Worm (Caenorhabditis elegans) whole organism, L3 larva: ENCODE data around the gene slc-28.1.
A peak's percentile ranks its signal among the peaks of the same experiment; 100 is the strongest.

Experiments
- ZK546.5 ChIP-seq: sonication (generic microtip); optimal IDR thresholded peaks from 2 replicates; lab custom pipeline; 2017; ENCODE audit warnings: missing biosample characterization, missing genetic modification characterization
- ceh-16 ChIP-seq: sonication (generic microtip); optimal IDR thresholded peaks from 2 replicates; lab custom pipeline; 2017; ENCODE audit warnings: missing biosample characterization, missing genetic modification characterization
- ceh-28 ChIP-seq: fragments of 150-350 bp; optimal IDR thresholded peaks from 2 replicates; lab custom pipeline; 2014; ENCODE audit warnings: missing biosample characterization, missing genetic modification reagents, missing genetic modification characterization
- ceh-82 ChIP-seq: fragments of 150-350 bp; optimal IDR thresholded peaks from 2 replicates; lab custom pipeline; 2014; ENCODE audit warnings: missing biosample characterization, missing genetic modification characterization
- ceh-9 ChIP-seq: sonication (generic microtip); optimal IDR thresholded peaks from 2 replicates; lab custom pipeline; 2018; ENCODE audit warnings: missing biosample characterization, missing genetic modification characterization
- daf-12 ChIP-seq: fragments of 150-350 bp; optimal IDR thresholded peaks from 2 replicates; lab custom pipeline; 2014; ENCODE audit warnings: missing biosample characterization, missing genetic modification reagents, missing genetic modification characterization
- elt-2 ChIP-seq: sonication (generic microtip); optimal IDR thresholded peaks from 2 replicates; lab custom pipeline; 2016; ENCODE audit warnings: missing genetic modification reagents, mild to moderate bottlenecking, missing genetic modification characterization, missing compliant biosample characterization
- eor-1 ChIP-seq, 2 experiments: fragments of 150-350 bp; optimal IDR thresholded peaks; 2 replicates each; lab custom pipeline; 2014 to 2018; ENCODE audit warnings: missing biosample characterization in 2 of 2, missing genetic modification characterization in 2 of 2
- fkh-10 ChIP-seq: sonication (generic microtip); optimal IDR thresholded peaks from 2 replicates; lab custom pipeline; 2017; ENCODE audit warnings: missing biosample characterization, missing genetic modification reagents, missing genetic modification characterization
- fkh-2 ChIP-seq: fragments of 150-350 bp; optimal IDR thresholded peaks from 2 replicates; lab custom pipeline; 2014; ENCODE audit warnings: missing biosample characterization, missing genetic modification reagents, missing genetic modification characterization
- hmg-11 ChIP-seq: sonication (generic microtip); optimal IDR thresholded peaks from 2 replicates; lab custom pipeline; 2016; ENCODE audit warnings: missing genetic modification characterization, missing compliant biosample characterization
- jun-1 ChIP-seq: fragments of 150-350 bp; optimal IDR thresholded peaks from 2 replicates; lab custom pipeline; 2014; ENCODE audit warnings: missing biosample characterization, missing genetic modification reagents, missing genetic modification characterization
- lin-15B ChIP-seq: fragments of 150-350 bp; optimal IDR thresholded peaks from 2 replicates; lab custom pipeline; 2014; ENCODE audit warnings: missing biosample characterization, missing genetic modification characterization
- lin-39 ChIP-seq: fragments of 150-350 bp; optimal IDR thresholded peaks from 2 replicates; lab custom pipeline; 2018; ENCODE audit warnings: missing biosample characterization, missing genetic modification reagents, missing genetic modification characterization
- lsy-12 ChIP-seq: sonication (generic microtip); optimal IDR thresholded peaks from 2 replicates; lab custom pipeline; 2016; ENCODE audit warnings: mild to moderate bottlenecking, missing genetic modification characterization, missing compliant biosample characterization
- mdl-1 ChIP-seq: fragments of 150-350 bp; optimal IDR thresholded peaks from 2 replicates; lab custom pipeline; 2014; ENCODE audit warnings: missing biosample characterization, missing genetic modification characterization
- mml-1 ChIP-seq: fragments of 150-350 bp; sonication (generic microtip); optimal IDR thresholded peaks from 3 replicates; lab custom pipeline; 2014; ENCODE audit warnings: missing biosample characterization, missing genetic modification characterization
- nfya-1 ChIP-seq: sonication (generic microtip); optimal IDR thresholded peaks from 2 replicates; lab custom pipeline; 2017; ENCODE audit warnings: missing genetic modification characterization, mild to moderate bottlenecking, missing compliant biosample characterization, antibody characterized with exemption, moderate library complexity; ENCODE audit not compliant: insufficient read depth
- nhr-12 ChIP-seq: fragments of 150-350 bp; optimal IDR thresholded peaks from 2 replicates; lab custom pipeline; 2014; ENCODE audit warnings: missing biosample characterization, missing genetic modification characterization
- nhr-23 ChIP-seq: fragments of 150-350 bp; optimal IDR thresholded peaks from 2 replicates; lab custom pipeline; 2014; ENCODE audit warnings: missing biosample characterization, missing genetic modification reagents, missing genetic modification characterization
- nhr-237 ChIP-seq: fragments of 150-350 bp; optimal IDR thresholded peaks from 2 replicates; lab custom pipeline; 2014; ENCODE audit warnings: missing biosample characterization, missing genetic modification characterization
- nhr-25 ChIP-seq: sonication (generic microtip); optimal IDR thresholded peaks from 2 replicates; lab custom pipeline; 2017; ENCODE audit warnings: missing biosample characterization, missing genetic modification characterization
- nhr-43 ChIP-seq: sonication (generic microtip); optimal IDR thresholded peaks from 2 replicates; lab custom pipeline; 2016; ENCODE audit warnings: mild to moderate bottlenecking, missing genetic modification characterization, missing compliant biosample characterization; ENCODE audit not compliant: poor library complexity, severe bottlenecking
- nhr-67 ChIP-seq: fragments of 150-350 bp; optimal IDR thresholded peaks from 2 replicates; lab custom pipeline; 2014; ENCODE audit warnings: missing biosample characterization, missing genetic modification characterization
- nhr-76 ChIP-seq: fragments of 150-350 bp; sonication (generic microtip); optimal IDR thresholded peaks from 5 replicates; lab custom pipeline; 2014; ENCODE audit warnings: missing biosample characterization, missing genetic modification characterization
- nhr-77 ChIP-seq: fragments of 150-350 bp; optimal IDR thresholded peaks from 2 replicates; lab custom pipeline; 2014; ENCODE audit warnings: missing biosample characterization, missing genetic modification characterization
- pha-4 ChIP-seq: fragments of 150-350 bp; optimal IDR thresholded peaks from 2 replicates; lab custom pipeline; 2014; ENCODE audit warnings: missing biosample characterization, missing genetic modification reagents, missing genetic modification characterization
- pqm-1 ChIP-seq: fragments of 150-350 bp; optimal IDR thresholded peaks from 2 replicates; lab custom pipeline; 2017; ENCODE audit warnings: missing biosample characterization, missing genetic modification characterization, inconsistent platforms
- sea-2 ChIP-seq: fragments of 150-350 bp; sonication (generic microtip); optimal IDR thresholded peaks from 4 replicates; lab custom pipeline; 2014; ENCODE audit warnings: missing biosample characterization, missing genetic modification reagents, missing genetic modification characterization
- tbx-2 ChIP-seq: sonication (generic microtip); optimal IDR thresholded peaks from 2 replicates; lab custom pipeline; 2016; ENCODE audit warnings: mild to moderate bottlenecking, missing genetic modification characterization, missing compliant biosample characterization
- unc-39 ChIP-seq: sonication (generic microtip); optimal IDR thresholded peaks from 4 replicates; lab custom pipeline; 2017; ENCODE audit warnings: missing biosample characterization, missing genetic modification characterization
- unc-62 ChIP-seq: fragments of 150-350 bp; sonication (generic microtip); optimal IDR thresholded peaks from 4 replicates; lab custom pipeline; 2014; ENCODE audit warnings: missing biosample characterization, missing genetic modification reagents, missing genetic modification characterization
- ztf-4 ChIP-seq: fragments of 150-350 bp; optimal IDR thresholded peaks from 2 replicates; lab custom pipeline; 2014; ENCODE audit warnings: missing biosample characterization, missing genetic modification characterization

slc-28.1 gene

DNA sequence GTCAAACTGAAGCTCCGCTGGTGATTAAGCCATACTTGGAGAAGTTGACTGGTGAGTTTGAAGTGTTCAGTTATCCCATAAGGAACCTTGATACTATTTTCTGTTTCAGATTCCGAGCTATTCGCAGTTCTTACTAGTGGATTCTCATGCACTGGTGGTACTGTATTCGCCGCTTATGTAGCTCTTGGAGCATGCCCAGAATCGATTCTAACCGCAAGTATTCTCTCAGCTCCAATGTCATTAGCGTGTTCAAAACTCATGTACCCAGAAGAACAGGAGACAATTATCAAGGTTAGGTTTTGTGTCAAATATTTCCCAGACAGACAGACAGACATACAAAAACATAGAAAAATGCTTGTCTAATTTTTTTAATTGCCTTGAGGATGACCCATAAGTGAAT, 1.3 kb downstream of the slc-28.1 start:
- TF ChIP-seq lin-39 (no peak), hmg-11 (no peak), unc-62 (GFP tag; lab: Kevin White, UChicago) (no peak), mml-1 (tag; lab: Kevin White, UChicago) (no peak), mdl-1 (no peak), lin-15B (tag; lab: Kevin White, UChicago) (no peak)

- TF ChIP-seq nhr-43 (peak; percentile 18), pqm-1 (peak; percentile 67), eor-1 (tag; optimal IDR thresholded peaks at IDR 0.05; lab: Kevin White, UChicago) (no peak), elt-2 (peak; percentile 63), ceh-28 (tag; lab: Kevin White, UChicago) (peak; percentile 4)
Observed at ce11 chrV:3468436-3468835, 4.8 kb downstream of the slc-28.1 start, which contains the start of gene gst-33. gst-33 (minus strand) TSS chrV:3468562.

- no peak for TF ChIP-seq nhr-23 (tag; lab: Kevin White, UChicago)
- TF ChIP-seq lsy-12 (tag; lab: Kevin White, UChicago) = no peak
- TF ChIP-seq lin-15B (tag; lab: Kevin White, UChicago) = no peak
- TF ChIP-seq jun-1 (tag; lab: Kevin White, UChicago) = no peak
- TF ChIP-seq ceh-16 = no peak
- no peak for TF ChIP-seq nhr-76 (tag; lab: Kevin White, UChicago)
- TF ChIP-seq nhr-77 (tag; lab: Kevin White, UChicago) = no peak
- no peak for TF ChIP-seq pha-4 (tag; lab: Kevin White, UChicago)
- TF ChIP-seq, all 47 proteins: peak for 0
Observed at ce11 chrV:3470782-3471181, 7.2 kb downstream of the slc-28.1 start, which contains the start of gene srbc-29. srbc-29 (minus strand) TSS chrV:3470882.

DNA sequence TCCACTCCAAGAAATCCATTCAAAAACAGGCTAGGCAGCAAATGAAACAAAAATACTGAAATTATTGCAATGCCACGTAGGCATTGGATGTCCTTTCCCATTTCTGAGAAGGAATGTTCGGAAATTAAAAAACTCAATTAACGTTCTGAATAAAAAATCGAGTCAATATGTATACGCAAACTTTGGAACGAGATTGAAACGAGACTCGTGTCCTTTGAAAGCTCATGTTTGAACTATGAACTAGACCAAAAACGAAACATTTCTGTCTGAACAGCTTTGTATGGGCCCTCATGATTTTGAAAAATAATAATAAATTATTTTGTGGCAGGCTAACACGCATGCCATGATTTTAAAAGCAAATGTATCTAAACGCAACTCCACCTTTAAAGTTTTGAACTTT, 11.4 kb downstream of the slc-28.1 start, which contains the start of gene oac-2:
Gene oac-2 (minus strand): TSS at position 101 of the 400 bp plus-strand sequence.
- TF ChIP-seq fkh-2 (tag; lab: Kevin White, UChicago) (no peak), unc-39 (tag; lab: Kevin White, UChicago) (no peak), nhr-77 (tag; lab: Kevin White, UChicago) (no peak), ceh-16 (no peak), sea-2 (GFP tag; lab: Kevin White, UChicago) (no peak), ZK546.5 (no peak), ceh-82 (tag; lab: Kevin White, UChicago) (no peak), daf-12 (no peak), nhr-23 (tag; lab: Kevin White, UChicago) (no peak), pqm-1 (no peak), nhr-67 (tag; lab: Kevin White, UChicago) (no peak), ceh-9 (tag; lab: Kevin White, UChicago) (no peak), nfya-1 (tag; lab: Kevin White, UChicago) (no peak), ztf-4 (tag; lab: Kevin White, UChicago) (no peak), nhr-237 (tag; lab: Kevin White, UChicago) (no peak)

ce11 chrV:3476228-3476627, 12.6 kb downstream of the slc-28.1 start:
- no peak for TF ChIP-seq ceh-9 (tag; lab: Kevin White, UChicago)
- TF ChIP-seq nhr-43 = no peak
- no peak for TF ChIP-seq fkh-10 (GFP tag; lab: Kevin White, UChicago)
- TF ChIP-seq tbx-2 = no peak
- TF ChIP-seq nfya-1 (tag; lab: Kevin White, UChicago) = no peak
- no peak for TF ChIP-seq nhr-25
- no peak for TF ChIP-seq mml-1 (tag; lab: Kevin White, UChicago)
- no peak for TF ChIP-seq nhr-77 (tag; lab: Kevin White, UChicago)
- TF ChIP-seq fkh-2 (tag; lab: Kevin White, UChicago) = no peak
- TF ChIP-seq sea-2 (GFP tag; lab: Kevin White, UChicago) = no peak
- TF ChIP-seq ZK546.5 = no peak
- TF ChIP-seq daf-12 = no peak
- TF ChIP-seq nhr-12 (tag; lab: Kevin White, UChicago) = no peak
- no peak for TF ChIP-seq ceh-28 (tag; lab: Kevin White, UChicago)
- TF ChIP-seq pqm-1 = no peak
- no peak for TF ChIP-seq lin-39
- no peak for TF ChIP-seq nhr-76 (tag; lab: Kevin White, UChicago)
- TF ChIP-seq lsy-12 (tag; lab: Kevin White, UChicago) = no peak
- TF ChIP-seq nhr-237 (tag; lab: Kevin White, UChicago) = no peak
